Fruit fly (Drosophila melanogaster) whole organism, adult: ENCODE data around the gene Vps8.

Experiments
- CG11617 ChIP-seq: fragments of 200-800 bp; sonication (Bioruptor generic); optimal IDR thresholded peaks from 2 replicates; lab custom pipeline; 2017; ENCODE audit warnings: mild to moderate bottlenecking, missing biosample characterization, missing genetic modification reagents, missing genetic modification characterization
- CG12768 ChIP-seq: fragments of 200-800 bp; sonication (Bioruptor generic); optimal IDR thresholded peaks from 2 replicates; lab custom pipeline; 2017; ENCODE audit warnings: missing biosample characterization, missing genetic modification characterization, mild to moderate bottlenecking, moderate library complexity, missing genetic modification reagents
- CG14711 ChIP-seq: fragments of 200-800 bp; sonication (Bioruptor generic); optimal IDR thresholded peaks from 2 replicates; lab custom pipeline; 2018; ENCODE audit warnings: missing biosample characterization, mild to moderate bottlenecking, missing genetic modification characterization, moderate library complexity
- CG1620 ChIP-seq: fragments of 200-800 bp; sonication (Bioruptor generic); optimal IDR thresholded peaks from 2 replicates; lab custom pipeline; 2016; ENCODE audit warnings: missing biosample characterization, missing genetic modification characterization
- CG33017 ChIP-seq: fragments of 200-800 bp; sonication (Bioruptor generic); optimal IDR thresholded peaks from 2 replicates; lab custom pipeline; 2018; ENCODE audit warnings: missing biosample characterization, mild to moderate bottlenecking, missing genetic modification characterization, moderate library complexity
- CG5204 ChIP-seq: fragments of 200-800 bp; sonication (Bioruptor generic); optimal IDR thresholded peaks from 2 replicates; lab custom pipeline; 2016; ENCODE audit warnings: missing biosample characterization, missing genetic modification characterization
- CG7045 ChIP-seq: fragments of 200-800 bp; sonication (Bioruptor generic); optimal IDR thresholded peaks from 2 replicates; lab custom pipeline; 2017; ENCODE audit warnings: missing biosample characterization, mild to moderate bottlenecking, missing genetic modification characterization
- CG7101 ChIP-seq: fragments of 200-800 bp; sonication (Bioruptor generic); optimal IDR thresholded peaks from 2 replicates; lab custom pipeline; 2018; ENCODE audit warnings: missing biosample characterization, mild to moderate bottlenecking, missing genetic modification characterization, moderate library complexity
- Clk ChIP-seq: fragments of 200-800 bp; sonication (Bioruptor generic); optimal IDR thresholded peaks from 2 replicates; lab custom pipeline; 2017; ENCODE audit warnings: missing biosample characterization, missing genetic modification characterization
- Crg-1 ChIP-seq: fragments of 200-800 bp; sonication (Bioruptor generic); optimal IDR thresholded peaks from 2 replicates; lab custom pipeline; 2016; ENCODE audit warnings: missing biosample characterization, missing genetic modification characterization
- Hr96 ChIP-seq: fragments of 200-800 bp; sonication (Bioruptor generic); optimal IDR thresholded peaks from 2 replicates; lab custom pipeline; 2016; ENCODE audit warnings: missing biosample characterization, missing genetic modification characterization
- Mnt ChIP-seq: fragments of 200-800 bp; sonication (Bioruptor generic); optimal IDR thresholded peaks from 2 replicates; lab custom pipeline; 2016; ENCODE audit warnings: missing biosample characterization, mild to moderate bottlenecking, missing genetic modification characterization
- bab1 ChIP-seq: fragments of 200-800 bp; sonication (Bioruptor generic); optimal IDR thresholded peaks from 3 replicates; lab custom pipeline; 2019; ENCODE audit warnings: missing biosample characterization, mild to moderate bottlenecking, missing genetic modification characterization, moderate library complexity
- cic ChIP-seq: fragments of 200-800 bp; sonication (Bioruptor generic); optimal IDR thresholded peaks from 2 replicates; lab custom pipeline; 2017; ENCODE audit warnings: missing biosample characterization, mild to moderate bottlenecking, missing genetic modification characterization, moderate library complexity
- cnc ChIP-seq, 2 experiments: fragments of >200 bp; optimal IDR thresholded peaks; 2 replicates each; lab custom pipeline; 2017
- kay ChIP-seq: fragments of 200-800 bp; sonication (Bioruptor generic); peaks from one replicate; lab custom pipeline; 2016; ENCODE audit warnings: missing biosample characterization, missing genetic modification characterization, borderline replicate concordance
- ovo ChIP-seq: fragments of 200-800 bp; sonication (Bioruptor generic); optimal IDR thresholded peaks from 2 replicates; lab custom pipeline; 2016; ENCODE audit warnings: missing biosample characterization, missing genetic modification characterization
- pad ChIP-seq: fragments of 200-800 bp; sonication (Bioruptor generic); optimal IDR thresholded peaks from 3 replicates; lab custom pipeline; 2017; ENCODE audit warnings: missing biosample characterization, missing genetic modification characterization, mild to moderate bottlenecking, moderate library complexity, missing genetic modification reagents
- tj ChIP-seq: fragments of 200-800 bp; sonication (Bioruptor generic); optimal IDR thresholded peaks from 3 replicates; lab custom pipeline; 2017; ENCODE audit warnings: missing biosample characterization, mild to moderate bottlenecking, missing genetic modification characterization, moderate library complexity
- toe ChIP-seq: fragments of 200-800 bp; sonication (Bioruptor generic); optimal IDR thresholded peaks from 2 replicates; lab custom pipeline; 2016; ENCODE audit warnings: missing biosample characterization, missing genetic modification characterization

Gene Vps8

DNA sequence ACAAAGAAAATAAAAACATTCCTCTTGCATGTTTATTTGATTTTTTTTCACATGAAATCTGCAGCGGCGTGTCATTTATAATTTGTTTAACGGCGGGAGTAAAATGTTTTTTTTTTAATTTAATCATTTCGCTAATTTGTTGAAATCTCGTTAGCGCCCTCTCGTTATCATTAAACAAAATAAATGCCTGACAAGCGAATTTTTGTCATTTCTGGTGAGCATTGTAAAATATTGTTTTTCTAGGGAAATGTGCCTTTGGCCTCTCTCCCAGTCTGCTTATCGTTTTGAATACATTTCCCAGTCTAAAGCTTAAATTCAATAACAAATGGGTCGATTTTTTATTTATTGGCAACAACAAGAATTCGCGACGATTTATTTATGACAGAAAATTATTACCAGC lies 17.2 kb upstream of the Vps8 start:
- TF ChIP-seq kay = peak; percentile 1
- peak; percentile 56 for TF ChIP-seq tj (GFP tag; lab: Kevin White, UChicago)
- no peak for TF ChIP-seq cnc (optimal IDR thresholded peaks at IDR 0.05; lab: Kevin White, UChicago)

DNA sequence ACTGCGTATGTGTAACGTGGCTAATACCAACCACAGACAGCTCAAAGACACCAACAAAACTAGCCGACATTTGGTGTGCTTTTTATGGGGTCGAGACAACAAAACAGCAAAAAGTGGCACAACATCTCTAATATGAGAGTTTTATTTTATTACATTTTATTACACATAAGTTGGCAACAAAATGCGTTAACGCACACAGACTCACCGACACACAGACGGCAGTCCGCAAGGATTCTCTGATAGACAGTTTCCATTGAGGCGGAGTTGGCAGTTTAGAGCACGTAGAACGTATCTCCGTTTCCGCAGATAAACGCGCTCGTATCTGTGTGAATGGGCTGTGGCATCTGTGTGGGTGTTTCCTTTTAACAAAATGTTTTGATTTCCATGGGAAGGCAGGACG lies 13.0 kb upstream of the Vps8 start:
- TF ChIP-seq CG33017 (tag; lab: Kevin White, UChicago) (no peak), toe (GFP tag; lab: Kevin White, UChicago) (no peak)

DNA sequence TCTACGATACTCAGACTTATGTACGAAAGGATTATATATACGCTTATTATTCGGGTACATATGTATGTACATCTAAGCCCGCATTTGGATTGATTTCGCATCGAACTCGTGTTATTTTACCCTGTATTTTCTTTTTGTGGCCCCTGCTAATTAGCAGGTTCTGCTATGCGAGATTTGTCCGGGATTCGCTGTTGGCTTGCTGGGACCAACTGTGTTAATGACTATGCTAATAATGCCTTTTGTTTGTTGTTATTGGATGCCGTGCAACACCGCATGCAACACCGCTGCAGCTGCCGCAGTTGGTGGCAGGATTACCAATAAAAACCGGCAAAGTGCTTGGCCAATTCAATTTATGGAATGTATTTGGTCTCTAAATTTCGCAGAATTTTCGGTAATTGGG lies 5.4 kb upstream of the Vps8 start:
- TF ChIP-seq CG12768 (GFP tag; lab: Kevin White, UChicago) = no peak
- TF ChIP-seq ovo (GFP tag; lab: Kevin White, UChicago) = no peak
- TF ChIP-seq CG5204 = no peak
- no peak for TF ChIP-seq tj (GFP tag; lab: Kevin White, UChicago)
- TF ChIP-seq CG11617 = no peak

DNA sequence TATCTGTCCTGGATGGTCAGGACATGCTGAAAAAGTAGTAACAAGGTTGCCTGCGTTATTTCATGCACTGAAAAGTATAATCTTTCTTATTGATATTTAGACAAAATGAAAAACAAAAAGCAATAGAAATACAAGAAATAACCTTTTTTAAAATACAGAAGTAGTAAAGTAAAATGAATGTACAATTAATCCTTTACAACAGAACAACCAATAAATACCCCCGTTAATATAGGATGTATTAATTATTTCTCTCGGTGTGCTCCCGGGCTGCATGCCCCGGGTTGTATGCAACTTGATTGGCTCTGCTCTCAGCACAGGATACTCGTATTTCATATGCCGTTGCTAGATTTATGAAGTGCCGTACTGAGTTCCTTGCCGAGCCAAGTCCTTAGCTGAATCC lies 3.5 kb upstream of the Vps8 start:
- TF ChIP-seq Clk (no peak), CG1620 (GFP tag; lab: Kevin White, UChicago) (no peak), Mnt (GFP tag; lab: Kevin White, UChicago) (no peak), CG7101 (tag; lab: Kevin White, UChicago) (no peak), ovo (GFP tag; lab: Kevin White, UChicago) (no peak), cic (GFP tag; lab: Kevin White, UChicago) (no peak), CG11617 (no peak), Hr96 (GFP tag; lab: Kevin White, UChicago) (no peak), CG7045 (GFP tag; lab: Kevin White, UChicago) (no peak), CG12768 (GFP tag; lab: Kevin White, UChicago) (no peak), toe (GFP tag; lab: Kevin White, UChicago) (no peak), cnc (optimal IDR thresholded peaks at IDR 0.05; lab: Kevin White, UChicago) (no peak)

DNA sequence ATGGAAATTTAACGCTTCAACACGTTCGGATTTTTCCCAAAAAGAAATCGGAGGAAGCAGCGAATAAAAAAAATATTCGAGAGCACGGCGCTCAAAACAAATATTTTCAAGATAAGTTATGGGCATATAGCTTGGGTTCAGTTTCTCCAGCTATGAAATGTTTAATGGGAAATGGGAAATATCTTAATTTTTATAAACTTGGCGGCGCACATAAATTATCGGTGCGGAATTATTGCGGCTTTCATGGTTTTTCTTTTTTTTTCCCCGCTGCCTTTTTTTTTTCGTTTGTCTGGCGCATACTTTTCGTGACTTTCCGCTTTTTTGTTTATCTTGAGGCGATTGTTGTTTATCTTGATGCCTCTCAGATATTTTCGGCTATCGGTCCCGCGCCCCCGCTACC lies 2.9 kb upstream of the Vps8 start:
- no peak for TF ChIP-seq CG12768 (GFP tag; lab: Kevin White, UChicago)
- TF ChIP-seq CG14711 = no peak
- TF ChIP-seq cnc (optimal IDR thresholded peaks at IDR 0.05; lab: Kevin White, UChicago) = no peak
- no peak for TF ChIP-seq Mnt (GFP tag; lab: Kevin White, UChicago)
- TF ChIP-seq tj (GFP tag; lab: Kevin White, UChicago) = no peak
- TF ChIP-seq Clk = no peak
- no peak for TF ChIP-seq CG33017 (tag; lab: Kevin White, UChicago)
- no peak for TF ChIP-seq cic (GFP tag; lab: Kevin White, UChicago)
- TF ChIP-seq kay = no peak
- no peak for TF ChIP-seq Hr96 (GFP tag; lab: Kevin White, UChicago)
- TF ChIP-seq bab1 (GFP tag; lab: Kevin White, UChicago) = no peak
- TF ChIP-seq ovo (GFP tag; lab: Kevin White, UChicago) = no peak
- no peak for TF ChIP-seq CG1620 (GFP tag; lab: Kevin White, UChicago)
- no peak for TF ChIP-seq pad
- no peak for TF ChIP-seq toe (GFP tag; lab: Kevin White, UChicago)
- TF ChIP-seq CG11617 = no peak
- no peak for TF ChIP-seq Crg-1 (GFP tag; lab: Kevin White, UChicago)

DNA sequence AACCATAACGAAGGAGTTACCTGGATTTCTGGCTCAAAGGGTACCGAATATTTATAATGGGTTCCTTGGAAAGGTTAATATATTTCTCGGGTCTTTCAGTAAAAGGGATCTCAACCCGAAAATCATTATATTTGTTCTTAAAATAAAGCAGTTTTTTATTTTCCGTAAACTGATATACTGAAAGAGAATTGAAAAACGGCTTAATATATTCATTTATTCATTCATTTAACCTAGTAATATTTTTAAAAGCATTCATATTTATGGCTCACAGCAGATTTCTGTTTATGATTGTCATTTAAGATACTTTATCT lies 1.8 kb upstream of the Vps8 start:
- TF ChIP-seq bab1 (GFP tag; lab: Kevin White, UChicago) = no peak
- peak; percentile 70 for TF ChIP-seq kay
- no peak for TF ChIP-seq Clk

dm6 chr3L:6496053-6496921 lies 1.2 kb upstream of the Vps8 start:
- TF ChIP-seq CG7101 (tag; lab: Kevin White, UChicago) (no peak), pad (no peak), Clk (no peak), toe (GFP tag; lab: Kevin White, UChicago) (no peak), CG1620 (GFP tag; lab: Kevin White, UChicago) (no peak), tj (GFP tag; lab: Kevin White, UChicago) (no peak), ovo (GFP tag; lab: Kevin White, UChicago) (no peak), cic (GFP tag; lab: Kevin White, UChicago) (peak; percentile 69), Mnt (GFP tag; lab: Kevin White, UChicago) (peak; percentile 69), cnc (optimal IDR thresholded peaks at IDR 0.05; lab: Kevin White, UChicago) (no peak), Hr96 (GFP tag; lab: Kevin White, UChicago) (no peak), bab1 (GFP tag; lab: Kevin White, UChicago) (no peak), CG14711 (no peak), Crg-1 (GFP tag; lab: Kevin White, UChicago) (no peak), CG7045 (GFP tag; lab: Kevin White, UChicago) (no peak), CG11617 (no peak), CG33017 (tag; lab: Kevin White, UChicago) (no peak), kay (peak; percentile 12), CG5204 (no peak), CG12768 (GFP tag; lab: Kevin White, UChicago) (no peak)
